Worm (Caenorhabditis elegans) whole organism, L3 larva: ENCODE measurements around the gene T04H1.13.

Experiments
- egl-27 ChIP-seq: sonication (generic microtip); optimal IDR thresholded peaks from 4 replicates; lab custom pipeline; 2017; ENCODE audit warnings: missing biosample characterization, missing genetic modification reagents, missing genetic modification characterization
- nfya-1 ChIP-seq: sonication (generic microtip); optimal IDR thresholded peaks from 2 replicates; lab custom pipeline; 2017; ENCODE audit warnings: missing genetic modification characterization, mild to moderate bottlenecking, missing compliant biosample characterization, antibody characterized with exemption, moderate library complexity; ENCODE audit not compliant: insufficient read depth
- nhr-77 ChIP-seq: fragments of 150-350 bp; optimal IDR thresholded peaks from 2 replicates; lab custom pipeline; 2014; ENCODE audit warnings: missing biosample characterization, missing genetic modification characterization
- pqm-1 ChIP-seq: fragments of 150-350 bp; optimal IDR thresholded peaks from 2 replicates; lab custom pipeline; 2017; ENCODE audit warnings: missing biosample characterization, missing genetic modification characterization, inconsistent platforms
- ztf-11 ChIP-seq: fragments of 150-350 bp; optimal IDR thresholded peaks from 2 replicates; lab custom pipeline; 2014; ENCODE audit warnings: missing biosample characterization, missing genetic modification characterization

ce11 chrV:12261377-12261776 lies 16.5 kb upstream of the T04H1.13 start, which contains the start of gene tbb-6:
- TF ChIP-seq pqm-1 (tag; lab: Kevin White, UChicago) (no peak), ztf-11 (tag; lab: Kevin White, UChicago) (no peak), egl-27 (tag; lab: Kevin White, UChicago) (no peak), nhr-77 (tag; lab: Kevin White, UChicago) (no peak), nfya-1 (tag; lab: Kevin White, UChicago) (no peak)
